Fruit fly (Drosophila melanogaster): Measurements from ENCODE around the gene Plzf.

The Plzf gene

dm6 chr2L:12044613-12045350, 3.9 kb downstream of the Plzf start, which contains the start of gene CG6785 (continued):
- TF ChIP-seq salr (GFP tag; optimal IDR thresholded peaks at IDR 0.05) (peak; percentile 58 to 59), Hr39 (GFP tag; optimal IDR thresholded peaks at IDR 0.05) (peak; percentile 70), CG16779 (tag; optimal IDR thresholded peaks at IDR 0.05) (peak; percentile 86), CG1621 (tag; optimal IDR thresholded peaks at IDR 0.05) (peak; percentile 82), CG10669 (GFP tag; optimal IDR thresholded peaks at IDR 0.05) (peak; percentile 76), eg (GFP tag; IDR thresholded peaks at IDR 0.05) (peak; percentile 87; the same call in 2 of the 3 replicates), Met (GFP tag; optimal IDR thresholded peaks at IDR 0.05) (peak; percentile 86), CG3032 (tag; optimal IDR thresholded peaks at IDR 0.05) (peak; percentile 52), CG8119 (GFP tag; IDR thresholded peaks at IDR 0.05) (peak; percentile 91; the same call in 2 of the 3 replicates), CG6854 (GFP tag; optimal IDR thresholded peaks at IDR 0.05) (peak; percentile 79), ss (GFP tag; optimal IDR thresholded peaks at IDR 0.05) (peak; percentile 67 to 83), fd59A (GFP tag; optimal IDR thresholded peaks at IDR 0.05) (peak; percentile 58), pdm3 (GFP tag; optimal IDR thresholded peaks at IDR 0.05) (no peak), dsx (GFP tag; optimal IDR thresholded peaks at IDR 0.05; ENCODE audit: poor library complexity, severe bottlenecking) (peak; percentile 47), Sox14 (GFP tag; optimal IDR thresholded peaks at IDR 0.05) (peak; percentile 85), fkh (GFP tag; optimal IDR thresholded peaks at IDR 0.05) (peak; percentile 96), CG9139 (GFP tag; optimal IDR thresholded peaks at IDR 0.05) (peak; percentile 46), CG6163 (GFP tag; IDR thresholded peaks at IDR 0.05) (peak; percentile 77), Eip75B (GFP tag; optimal IDR thresholded peaks at IDR 0.05) (peak; percentile 83), acj6 (GFP tag; optimal IDR thresholded peaks at IDR 0.05) (peak; percentile 80), Hr4 (GFP tag; optimal IDR thresholded peaks at IDR 0.05) (peak; percentile 79), CG6808 (GFP tag; optimal IDR thresholded peaks at IDR 0.05) (peak; percentile 73), CG8319 (GFP tag; optimal IDR thresholded peaks at IDR 0.05) (peak; percentile 64), Eip93F (GFP tag; optimal IDR thresholded peaks at IDR 0.05) (peak; percentile 87), CG8632 (GFP tag; optimal IDR thresholded peaks at IDR 0.05) (peak; percentile 89), dac (GFP tag; optimal IDR thresholded peaks at IDR 0.05) (peak; percentile 67), Sox102F (GFP tag; optimal IDR thresholded peaks at IDR 0.05) (peak; percentile 88), net (GFP tag; optimal IDR thresholded peaks at IDR 0.05) (peak; percentile 86), Eip78C (GFP tag) (peak; percentile 96), Hr38 (GFP tag; optimal IDR thresholded peaks at IDR 0.05) (no peak), fd85E (GFP tag; optimal IDR thresholded peaks at IDR 0.05) (peak; percentile 26), Lpt (GFP tag; optimal IDR thresholded peaks at IDR 0.05) (peak; percentile 78), CG34406 (GFP tag; optimal IDR thresholded peaks at IDR 0.05) (peak; percentile 81), CG7368 (GFP tag; optimal IDR thresholded peaks at IDR 0.05) (peak; percentile 83), topi (GFP tag; optimal IDR thresholded peaks at IDR 0.05) (peak; percentile 79), CG31627 (GFP tag; optimal IDR thresholded peaks at IDR 0.05) (peak; percentile 71), CG11294 (GFP tag; IDR thresholded peaks at IDR 0.05) (peak; percentile 70), CG11902 (GFP tag; optimal IDR thresholded peaks at IDR 0.05) (no peak)

- peak; percentile 8 for TF ChIP-seq dsx (GFP tag; optimal IDR thresholded peaks at IDR 0.05; ENCODE audit: poor library complexity, severe bottlenecking)
- peak; percentile 7 for TF ChIP-seq Eip78C (GFP tag)
- no peak for TF ChIP-seq svp (GFP tag)
- TF ChIP-seq vri (GFP tag; optimal IDR thresholded peaks at IDR 0.05), result peak; percentile 12
Measured at dm6 chr2L:12040510-12040909, 8.2 kb downstream of the Plzf start, which contains the start of gene CG6766. TSS of gene CG6766 (minus strand) at chr2L:12040689.

Measured in whole organism, prepupa.